Fruit fly (Drosophila melanogaster) whole organism, embryonic: ENCODE results near the gene CG43137.

Experiments used
- ATbp ChIP-seq: fragments of 200-800 bp; sonication (Bioruptor generic); optimal IDR thresholded peaks from 2 replicates; lab custom pipeline; 2017; ENCODE audit warnings: missing biosample characterization, mild to moderate bottlenecking, missing genetic modification characterization, missing genetic modification reagents
- Atf-2 ChIP-seq: fragments of 200-800 bp; sonication (Bioruptor generic); optimal IDR thresholded peaks from 2 replicates; lab custom pipeline; 2016; ENCODE audit warnings: missing biosample characterization, missing genetic modification characterization
- Bteb2 ChIP-seq: fragments of 200-800 bp; sonication (Bioruptor generic); optimal IDR thresholded peaks from 2 replicates; lab custom pipeline; 2016; ENCODE audit warnings: missing biosample characterization, missing genetic modification characterization
- CG11560 ChIP-seq: fragments of 200-800 bp; sonication (Bioruptor generic); IDR thresholded peaks from 3 replicates; pipeline ENCODE4 v1.3.6; 2022; ENCODE audit warnings: missing biosample characterization, missing genetic modification characterization
- CG12219 ChIP-seq: fragments of 200-800 bp; sonication (Bioruptor generic); optimal IDR thresholded peaks from 3 replicates; lab custom pipeline; 2018; ENCODE audit warnings: missing biosample characterization, mild to moderate bottlenecking, missing genetic modification characterization
- CG17186 ChIP-seq: fragments of 200-800 bp; sonication (Bioruptor generic); optimal IDR thresholded peaks from 3 replicates; lab custom pipeline; 2017; ENCODE audit warnings: missing biosample characterization, missing genetic modification reagents, missing genetic modification characterization
- CG17385 ChIP-seq: fragments of 200-800 bp; sonication (Bioruptor generic); optimal IDR thresholded peaks from 3 replicates; lab custom pipeline; 2018; ENCODE audit warnings: missing biosample characterization, mild to moderate bottlenecking, missing genetic modification characterization
- CG1792 ChIP-seq: fragments of 200-800 bp; sonication (Bioruptor generic); optimal IDR thresholded peaks from 2 replicates; lab custom pipeline; 2016; ENCODE audit warnings: missing biosample characterization, missing genetic modification characterization
- CG1832 ChIP-seq: fragments of 200-800 bp; sonication (Bioruptor generic); optimal IDR thresholded peaks from 2 replicates; lab custom pipeline; 2017; ENCODE audit warnings: missing biosample characterization, mild to moderate bottlenecking, missing genetic modification characterization, inconsistent platforms
- CG31224 ChIP-seq: fragments of 200-800 bp; sonication (Bioruptor generic); IDR thresholded peaks from 2 replicates; pipeline ENCODE4 v1.3.6; 2022; ENCODE audit warnings: missing biosample characterization, missing genetic modification characterization
- CG4617 ChIP-seq: fragments of 200-800 bp; sonication (Bioruptor generic); optimal IDR thresholded peaks from 3 replicates; lab custom pipeline; 2016; ENCODE audit warnings: missing biosample characterization, missing genetic modification characterization, borderline replicate concordance
- CG6791 ChIP-seq: fragments of 200-800 bp; sonication (Bioruptor generic); IDR thresholded peaks from 3 replicates; pipeline ENCODE4 v1.3.6; 2022; ENCODE audit warnings: missing biosample characterization, missing genetic modification characterization; ENCODE audit not compliant: partially characterized antibody
- CG6854 ChIP-seq: fragments of 200-800 bp; sonication (Bioruptor generic); optimal IDR thresholded peaks from 3 replicates; lab custom pipeline; 2017; ENCODE audit warnings: missing biosample characterization, mild to moderate bottlenecking, missing genetic modification characterization
- CG7271 ChIP-seq: fragments of 200-800 bp; sonication (Bioruptor generic); optimal IDR thresholded peaks from 2 replicates; lab custom pipeline; 2018; ENCODE audit warnings: missing biosample characterization, mild to moderate bottlenecking, missing genetic modification characterization, moderate library complexity
- CG9817 ChIP-seq: fragments of 200-800 bp; sonication (Bioruptor generic); optimal IDR thresholded peaks from 2 replicates; lab custom pipeline; 2018; ENCODE audit warnings: missing biosample characterization, mild to moderate bottlenecking, missing genetic modification characterization, moderate library complexity
- Dbx ChIP-seq: fragments of 200-800 bp; sonication (Bioruptor generic); IDR thresholded peaks from 3 replicates; pipeline ENCODE4 v1.3.6; 2022; ENCODE audit warnings: missing biosample characterization, missing genetic modification characterization
- Ets97D ChIP-seq: fragments of 200-800 bp; sonication (Bioruptor generic); optimal IDR thresholded peaks from 3 replicates; lab custom pipeline; 2016; ENCODE audit warnings: missing biosample characterization, missing genetic modification characterization
- Fer3 ChIP-seq: fragments of 200-800 bp; sonication (Bioruptor generic); optimal IDR thresholded peaks from 2 replicates; lab custom pipeline; 2018; ENCODE audit warnings: missing biosample characterization, mild to moderate bottlenecking, missing genetic modification characterization, moderate library complexity
- HHEX ChIP-seq: fragments of 200-800 bp; sonication (Bioruptor generic); optimal IDR thresholded peaks from 3 replicates; lab custom pipeline; 2017; ENCODE audit warnings: missing biosample characterization, mild to moderate bottlenecking, missing genetic modification characterization, missing genetic modification reagents
- Nf-YC ChIP-seq: fragments of 200-800 bp; optimal IDR thresholded peaks from 3 replicates; lab custom pipeline; 2019; ENCODE audit warnings: missing biosample characterization, mild to moderate bottlenecking, missing genetic modification characterization, moderate library complexity
- Pdp1 ChIP-seq, 2 experiments: fragments of 200-800 bp; sonication (Bioruptor generic); optimal IDR thresholded peaks; 3 replicates each; lab custom pipeline; 2016; ENCODE audit warnings: missing biosample characterization in 2 of 2, missing genetic modification characterization in 2 of 2, mild to moderate bottlenecking in 1 of 2, moderate library complexity in 1 of 2
- Sox102F ChIP-seq: fragments of 200-800 bp; sonication (Bioruptor generic); optimal IDR thresholded peaks from 2 replicates; lab custom pipeline; 2018; ENCODE audit warnings: missing biosample characterization, mild to moderate bottlenecking, missing genetic modification characterization, moderate library complexity
- al ChIP-seq: fragments of 200-800 bp; sonication (Bioruptor generic); IDR thresholded peaks from 2 replicates; pipeline ENCODE4 v1.3.6; 2022; ENCODE audit warnings: missing biosample characterization, missing genetic modification characterization
- aop ChIP-seq: fragments of 200-800 bp; sonication (Bioruptor generic); IDR thresholded peaks from 2 replicates; pipeline ENCODE4 v1.3.6; 2022; ENCODE audit warnings: missing biosample characterization, missing genetic modification characterization
- bbx ChIP-seq: fragments of 200-800 bp; sonication (Bioruptor generic); IDR thresholded peaks from 2 replicates; pipeline ENCODE4 v1.3.6; 2022; ENCODE audit warnings: missing biosample characterization, missing genetic modification characterization; ENCODE audit not compliant: partially characterized antibody
- cad ChIP-seq: fragments of >200 bp; optimal IDR thresholded peaks from 2 replicates; lab custom pipeline; 2017; ENCODE audit warnings: missing biosample characterization, missing genetic modification characterization
- caup ChIP-seq: fragments of 200-800 bp; sonication (Bioruptor generic); optimal IDR thresholded peaks from 3 replicates; lab custom pipeline; 2017; ENCODE audit warnings: missing biosample characterization, mild to moderate bottlenecking, missing genetic modification characterization, moderate library complexity; ENCODE audit not compliant: severe bottlenecking
- dati ChIP-seq: fragments of 200-800 bp; sonication (Bioruptor generic); IDR thresholded peaks from 2 replicates; pipeline ENCODE4 v1.3.6; 2022; ENCODE audit warnings: missing biosample characterization, missing genetic modification characterization
- dmrt99B ChIP-seq: fragments of 200-800 bp; sonication (Bioruptor generic); optimal IDR thresholded peaks from 2 replicates; lab custom pipeline; 2018; ENCODE audit warnings: missing biosample characterization, mild to moderate bottlenecking, missing genetic modification characterization, moderate library complexity
- dpn ChIP-seq, 2 experiments: fragments of 200-800 bp; sonication (Bioruptor generic); optimal IDR thresholded peaks; 3 replicates each; lab custom pipeline; 2016; ENCODE audit warnings: missing biosample characterization in 2 of 2, missing genetic modification characterization in 2 of 2
- ftz-f1 ChIP-seq: fragments of 200-800 bp; sonication (Bioruptor generic); optimal IDR thresholded peaks from 2 replicates; lab custom pipeline; 2016; ENCODE audit warnings: missing biosample characterization, missing genetic modification characterization
- gcm ChIP-seq: fragments of 200-800 bp; sonication (Bioruptor generic); optimal IDR thresholded peaks from 2 replicates; lab custom pipeline; 2019; ENCODE audit warnings: missing biosample characterization, mild to moderate bottlenecking, missing genetic modification characterization, moderate library complexity
- grn ChIP-seq: fragments of 200-800 bp; sonication (Bioruptor generic); optimal IDR thresholded peaks from 3 replicates; lab custom pipeline; 2017; ENCODE audit warnings: missing biosample characterization, missing genetic modification characterization
- hbn ChIP-seq: fragments of 200-800 bp; sonication (Bioruptor generic); IDR thresholded peaks from 2 replicates; pipeline ENCODE4 v1.3.6; 2022; ENCODE audit warnings: missing biosample characterization, missing genetic modification characterization; ENCODE audit not compliant: partially characterized antibody
- her ChIP-seq: fragments of 200-800 bp; sonication (Bioruptor generic); optimal IDR thresholded peaks from 2 replicates; lab custom pipeline; 2016; ENCODE audit warnings: missing biosample characterization, missing genetic modification characterization
- jigr1 ChIP-seq: fragments of 200-800 bp; sonication (Bioruptor generic); IDR thresholded peaks from 3 replicates; pipeline ENCODE4 v1.3.6; 2022; ENCODE audit warnings: missing biosample characterization, missing genetic modification characterization
- jing ChIP-seq: fragments of 200-800 bp; sonication (Bioruptor generic); optimal IDR thresholded peaks from 2 replicates; lab custom pipeline; 2018; ENCODE audit warnings: missing biosample characterization, mild to moderate bottlenecking, missing genetic modification characterization
- klu ChIP-seq: fragments of 200-800 bp; sonication (Bioruptor generic); IDR thresholded peaks from 2 replicates; pipeline ENCODE4 v1.3.6; 2022; ENCODE audit warnings: missing biosample characterization, missing genetic modification characterization
- mam ChIP-seq: fragments of 200-800 bp; sonication (Bioruptor generic); optimal IDR thresholded peaks from 3 replicates; lab custom pipeline; 2016; ENCODE audit warnings: missing biosample characterization, missing genetic modification characterization
- pb ChIP-seq: fragments of 200-800 bp; sonication (Bioruptor generic); optimal IDR thresholded peaks from 3 replicates; lab custom pipeline; 2016; ENCODE audit warnings: missing biosample characterization, missing genetic modification characterization
- prd ChIP-seq, 3 experiments: fragments of >200 bp in 2 of 3; fragments of 200-800 bp in 1 of 3; sonication (Bioruptor generic) in 1 of 3; optimal IDR thresholded peaks in 2 of 3; IDR thresholded peaks in 1 of 3; 2 replicates in 2 of 3; 3 replicates in 1 of 3; pipeline versions ENCODE4 v1.3.6 to Lab custom; 2017 to 2022; ENCODE audit warnings: missing biosample characterization in 1 of 3, missing genetic modification characterization in 1 of 3
- pzg ChIP-seq: fragments of 200-800 bp; sonication (Bioruptor generic); optimal IDR thresholded peaks from 3 replicates; lab custom pipeline; 2018; ENCODE audit warnings: missing biosample characterization, mild to moderate bottlenecking, missing genetic modification characterization, moderate library complexity
- run ChIP-seq: fragments of 200-800 bp; sonication (Bioruptor generic); optimal IDR thresholded peaks from 3 replicates; lab custom pipeline; 2018; ENCODE audit warnings: missing biosample characterization, mild to moderate bottlenecking, missing genetic modification characterization
- sima ChIP-seq: fragments of 200-800 bp; sonication (Bioruptor generic); optimal IDR thresholded peaks from 2 replicates; lab custom pipeline; 2016; ENCODE audit warnings: missing biosample characterization, missing genetic modification characterization
- sna ChIP-seq: fragments of 200-800 bp; sonication (Bioruptor generic); IDR thresholded peaks from 2 replicates; pipeline ENCODE4 v1.3.6; 2022; ENCODE audit warnings: missing biosample characterization, missing genetic modification characterization; ENCODE audit not compliant: partially characterized antibody
- tin ChIP-seq: fragments of 200-800 bp; sonication (Bioruptor generic); optimal IDR thresholded peaks from 3 replicates; lab custom pipeline; 2016; ENCODE audit warnings: missing biosample characterization, missing genetic modification characterization
- ttk ChIP-seq: fragments of 200-800 bp; sonication (Bioruptor generic); IDR thresholded peaks from 2 replicates; pipeline ENCODE4 v2.1.2; 2022; ENCODE audit warnings: missing biosample characterization, missing genetic modification characterization
- unpg ChIP-seq: fragments of 200-800 bp; sonication (Bioruptor generic); optimal IDR thresholded peaks from 3 replicates; lab custom pipeline; 2018; ENCODE audit warnings: missing biosample characterization, mild to moderate bottlenecking, missing genetic modification characterization, moderate library complexity

CG43137 gene

DNA sequence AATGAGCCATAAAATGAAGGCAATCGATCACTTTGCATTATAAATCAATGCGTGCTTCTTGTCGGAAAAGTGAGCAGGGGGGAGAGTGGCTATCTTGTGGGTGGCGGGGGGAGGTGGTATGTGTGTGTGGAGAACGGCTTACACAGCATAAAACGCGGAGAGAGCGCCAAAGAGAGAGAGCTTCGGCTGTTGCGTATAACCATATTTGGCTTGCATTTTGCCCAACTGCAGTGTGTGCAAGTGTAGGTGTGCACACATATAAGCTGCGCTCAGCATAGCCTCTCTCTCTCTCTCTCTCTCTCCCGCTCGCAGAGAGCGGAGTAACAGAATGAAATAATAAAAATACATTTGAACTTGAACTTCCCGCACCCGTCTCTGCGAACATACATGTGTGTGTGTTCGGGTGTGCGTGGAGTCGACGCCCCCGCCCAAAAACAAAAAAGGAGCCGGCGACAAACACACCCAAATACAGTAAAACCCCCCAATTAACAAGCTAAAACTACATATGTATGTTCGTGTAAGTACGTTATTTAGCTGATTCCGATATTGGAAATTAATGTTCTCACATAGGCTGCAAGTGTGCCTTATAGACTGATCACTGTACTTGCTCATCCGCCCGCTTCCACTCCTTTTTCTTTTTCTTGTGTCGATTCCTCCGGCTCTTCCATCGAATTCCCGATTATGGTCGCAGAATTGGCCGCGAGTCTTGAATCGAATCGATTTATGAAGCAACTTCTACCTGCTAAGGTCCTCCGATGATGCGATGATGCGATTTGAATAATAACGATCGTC is 22.0 kb upstream of the CG43137 start (continued):
- peak; percentile 6 for TF ChIP-seq her (GFP tag; lab: Kevin White, UChicago)
- no peak for TF ChIP-seq Bteb2
- no peak for TF ChIP-seq al (GFP tag; lab: Robert Waterston, UW)
- 0 out of 2 replicates have a peak, but pooled peaks have one; percentile 19 for TF ChIP-seq sna (GFP tag; lab: Robert Waterston, UW)
- TF ChIP-seq Sox102F (GFP tag; lab: Kevin White, UChicago), result no peak
- TF ChIP-seq dati (GFP tag; lab: Robert Waterston, UW), result peak; percentile 14; the same call in 1 of the 2 replicates
- 0 out of 2 replicates have a peak, but pooled peaks have one; percentile 31 for TF ChIP-seq ttk (GFP tag; lab: Robert Waterston, UW)
- TF ChIP-seq prd (optimal IDR thresholded peaks at IDR 0.05; lab: Kevin White, UChicago), result no peak
- TF ChIP-seq prd (GFP tag; IDR thresholded peaks at IDR 0.05; lab: Robert Waterston, UW), result no peak
- TF ChIP-seq CG12219 (GFP tag; lab: Kevin White, UChicago), result no peak
- TF ChIP-seq cad (GFP tag; lab: Kevin White, UChicago), result no peak
- no peak for TF ChIP-seq CG1832 (GFP tag; lab: Kevin White, UChicago)
- TF ChIP-seq jigr1 (GFP tag; lab: Robert Waterston, UW), result no peak
- TF ChIP-seq HHEX (GFP tag; lab: Kevin White, UChicago), result no peak
- peak in 1 of 2 experiments; percentile 7 for TF ChIP-seq dpn (GFP tag; optimal IDR thresholded peaks at IDR 0.05; lab: Kevin White, UChicago)
- no peak for TF ChIP-seq CG17186 (GFP tag; lab: Kevin White, UChicago)
- no peak for TF ChIP-seq hbn
- no peak for TF ChIP-seq dmrt99B (tag; lab: Kevin White, UChicago)
- no peak for TF ChIP-seq CG1792 (GFP tag; lab: Kevin White, UChicago)
- TF ChIP-seq CG11560 (tag; lab: Robert Waterston, UW), result no peak
- no peak for TF ChIP-seq CG6791 (GFP tag; lab: Robert Waterston, UW)
- TF ChIP-seq klu, result no peak
- TF ChIP-seq Pdp1 (GFP tag; optimal IDR thresholded peaks at IDR 0.05; lab: Kevin White, UChicago), result no peak
- no peak for TF ChIP-seq Nf-YC (tag; lab: Kevin White, UChicago)
- TF ChIP-seq CG4617 (GFP tag; lab: Kevin White, UChicago), result no peak
- TF ChIP-seq tin (GFP tag; lab: Kevin White, UChicago), result peak; percentile 29
- TF ChIP-seq CG17385, result no peak
- TF ChIP-seq pb (GFP tag; lab: Kevin White, UChicago), result no peak
- no peak for TF ChIP-seq bbx (GFP tag; lab: Robert Waterston, UW)
- TF ChIP-seq run, result no peak
- TF ChIP-seq CG6854 (GFP tag; lab: Kevin White, UChicago), result no peak
- no peak for TF ChIP-seq aop (GFP tag; lab: Robert Waterston, UW)
- peak; percentile 29 for TF ChIP-seq gcm (GFP tag; lab: Kevin White, UChicago)
- TF ChIP-seq Atf-2 (GFP tag; lab: Kevin White, UChicago), result no peak
- no peak for TF ChIP-seq CG31224 (GFP tag; lab: Robert Waterston, UW)
- TF ChIP-seq caup (GFP tag; lab: Kevin White, UChicago), result no peak
- no peak for TF ChIP-seq sima (GFP tag; lab: Kevin White, UChicago)
- TF ChIP-seq Dbx (GFP tag; lab: Robert Waterston, UW), result 0 out of 3 replicates have a peak, but pooled peaks have one; percentile 9
- TF ChIP-seq jing (GFP tag; lab: Kevin White, UChicago), result no peak
- TF ChIP-seq mam (GFP tag; lab: Kevin White, UChicago), result no peak
- peak; percentile 18 for TF ChIP-seq ftz-f1 (GFP tag; lab: Kevin White, UChicago)
- no peak for TF ChIP-seq ATbp
- no peak for TF ChIP-seq CG7271 (tag; lab: Kevin White, UChicago)
- no peak for TF ChIP-seq CG9817 (tag; lab: Kevin White, UChicago)
- no peak for TF ChIP-seq unpg (GFP tag; lab: Kevin White, UChicago)
- no peak for TF ChIP-seq pzg (GFP tag; lab: Kevin White, UChicago)
- TF ChIP-seq Ets97D, result no peak
- TF ChIP-seq grn, result no peak
- no peak for TF ChIP-seq Fer3 (tag; lab: Kevin White, UChicago)
